Worm (Caenorhabditis elegans) whole organism, L3 larva: Measurements from ENCODE around the gene fbxc-54.

Source experiments
- ZK546.5 ChIP-seq: sonication (generic microtip); optimal IDR thresholded peaks from 2 replicates; lab custom pipeline; 2017; ENCODE audit warnings: missing biosample characterization, missing genetic modification characterization
- ceh-28 ChIP-seq: fragments of 150-350 bp; optimal IDR thresholded peaks from 2 replicates; lab custom pipeline; 2014; ENCODE audit warnings: missing biosample characterization, missing genetic modification reagents, missing genetic modification characterization
- fos-1 ChIP-seq: fragments of 150-350 bp; optimal IDR thresholded peaks from 2 replicates; lab custom pipeline; 2014; ENCODE audit warnings: missing biosample characterization, missing genetic modification characterization
- pha-4 ChIP-seq: fragments of 150-350 bp; optimal IDR thresholded peaks from 2 replicates; lab custom pipeline; 2014; ENCODE audit warnings: missing biosample characterization, missing genetic modification reagents, missing genetic modification characterization

- TF ChIP-seq pha-4 (tag; lab: Kevin White, UChicago) (no peak), ZK546.5 (tag; lab: Kevin White, UChicago) (no peak), ceh-28 (tag; lab: Kevin White, UChicago) (no peak), fos-1 (tag; lab: Kevin White, UChicago) (no peak)
These were observed 37.2 kb downstream of the fbxc-54 start for ce11 chrII:68757-69156.
